Fruit fly (Drosophila melanogaster) whole organism, pupa: ENCODE measurements around the gene Orp8.

Experiments
- CG10348 ChIP-seq: fragments of 200-800 bp; sonication (Bioruptor generic); IDR thresholded peaks from 2 replicates; pipeline ENCODE4 v1.3.6; 2022; ENCODE audit warnings: missing biosample characterization, missing genetic modification characterization
- CG12605 ChIP-seq: fragments of 200-800 bp; sonication (Bioruptor generic); IDR thresholded peaks from 2 replicates; pipeline ENCODE4 v1.3.6; 2022; ENCODE audit warnings: missing biosample characterization, missing genetic modification characterization
- CG15710 ChIP-seq: fragments of 200-800 bp; sonication (Bioruptor generic); optimal IDR thresholded peaks from 2 replicates; lab custom pipeline; 2018; ENCODE audit warnings: missing biosample characterization, mild to moderate bottlenecking, missing genetic modification characterization, moderate library complexity
- CG34367 ChIP-seq: fragments of 200-800 bp; sonication (Bioruptor generic); optimal IDR thresholded peaks from 2 replicates; lab custom pipeline; 2018; ENCODE audit warnings: missing biosample characterization, mild to moderate bottlenecking, missing genetic modification characterization
- CG4496 ChIP-seq: fragments of 200-800 bp; sonication (Bioruptor generic); IDR thresholded peaks from 3 replicates; pipeline ENCODE4 v1.3.6; 2022; ENCODE audit warnings: missing biosample characterization, missing genetic modification characterization
- CG8301 ChIP-seq: fragments of 200-800 bp; sonication (Bioruptor generic); optimal IDR thresholded peaks from 2 replicates; lab custom pipeline; 2018; ENCODE audit warnings: missing biosample characterization, mild to moderate bottlenecking, missing genetic modification characterization
- EcR ChIP-seq: fragments of 200-800 bp; sonication (Bioruptor generic); optimal IDR thresholded peaks from 3 replicates; lab custom pipeline; 2019; ENCODE audit warnings: missing biosample characterization, missing genetic modification characterization, mild to moderate bottlenecking, moderate library complexity, missing genetic modification reagents
- rn ChIP-seq: fragments of 200-800 bp; sonication (Bioruptor generic); IDR thresholded peaks from 2 replicates; pipeline ENCODE4 v1.3.6; 2022; ENCODE audit warnings: missing biosample characterization, missing genetic modification characterization

dm6 chr3R:20262927-20263644 lies 46.1 kb upstream of the Orp8 start:
- TF ChIP-seq CG34367 (no peak), CG12605 (GFP tag; lab: Robert Waterston, UW) (no peak), EcR (GFP tag; lab: Kevin White, UChicago) (no peak), CG8301 (no peak), CG4496 (GFP tag; lab: Robert Waterston, UW) (no peak), CG10348 (no peak), rn (GFP tag; lab: Robert Waterston, UW) (no peak), CG15710 (tag; lab: Kevin White, UChicago) (no peak)
